Worm (Caenorhabditis elegans) whole organism, young adult: ENCODE measurements around the gene metl-6.

Source experiments
- C17E4.6 ChIP-seq: fragments of 200-800 bp; sonication (Bioruptor generic); IDR thresholded peaks from 2 replicates; pipeline ENCODE4 v1.3.6; 2022; ENCODE audit warnings: missing genetic modification reagents, missing genetic modification characterization, missing compliant biosample characterization
- Y95B8A.8 ChIP-seq: fragments of 200-800 bp; sonication (Bioruptor generic); IDR thresholded peaks from 2 replicates; pipeline ENCODE4 v1.3.6; 2022; ENCODE audit warnings: missing genetic modification reagents, missing genetic modification characterization, missing compliant biosample characterization
- ama-1 ChIP-seq, 3 experiments: fragments of 150-350 bp in 1 of 3; sonication (generic microtip) in 2 of 3; optimal IDR thresholded peaks; 2 replicates each; lab custom pipeline; 2014 to 2018; ENCODE audit warnings: missing biosample characterization in 2 of 3, missing genetic modification characterization in 2 of 3, missing genetic modification reagents in 2 of 3
- cebp-2 ChIP-seq: fragments of 200-800 bp; sonication (Bioruptor generic); IDR thresholded peaks from 2 replicates; pipeline ENCODE4 v1.3.6; 2022; ENCODE audit warnings: missing genetic modification characterization, missing compliant biosample characterization
- chd-7 ChIP-seq: sonication (generic microtip); optimal IDR thresholded peaks from 2 replicates; lab custom pipeline; 2016; ENCODE audit warnings: mild to moderate bottlenecking, missing genetic modification characterization, moderate library complexity, missing compliant biosample characterization
- die-1 ChIP-seq: sonication (generic microtip); optimal IDR thresholded peaks from 2 replicates; lab custom pipeline; 2016; ENCODE audit warnings: missing genotype, mild to moderate bottlenecking, missing genetic modification characterization, missing compliant biosample characterization
- dox-1 ChIP-seq: fragments of 200-800 bp; sonication (Bioruptor generic); IDR thresholded peaks from 2 replicates; pipeline ENCODE4 v1.3.6; 2022; ENCODE audit warnings: missing genetic modification reagents, missing genetic modification characterization, missing compliant biosample characterization
- him-1 ChIP-seq: sonication (generic microtip); optimal IDR thresholded peaks from 2 replicates; lab custom pipeline; 2016; ENCODE audit warnings: missing genotype, missing genetic modification reagents, missing genetic modification characterization, missing compliant biosample characterization
- hlh-12 ChIP-seq: sonication (generic microtip); optimal IDR thresholded peaks from 2 replicates; lab custom pipeline; 2016; ENCODE audit warnings: missing genetic modification characterization, missing compliant biosample characterization
- madf-6 ChIP-seq: fragments of 200-800 bp; sonication (Bioruptor generic); IDR thresholded peaks from 2 replicates; pipeline ENCODE4 v1.3.6; 2022; ENCODE audit warnings: missing genetic modification reagents, missing genetic modification characterization, missing compliant biosample characterization
- mel-28 ChIP-seq: sonication (generic microtip); optimal IDR thresholded peaks from 2 replicates; lab custom pipeline; 2016; ENCODE audit warnings: borderline replicate concordance, mild to moderate bottlenecking, missing genetic modification characterization, missing compliant biosample characterization
- nhr-80 ChIP-seq: sonication (generic microtip); optimal IDR thresholded peaks from 2 replicates; lab custom pipeline; 2016; ENCODE audit warnings: missing genetic modification characterization, missing compliant biosample characterization
- sptf-2 ChIP-seq: fragments of 200-800 bp; sonication (Bioruptor generic); optimal IDR thresholded peaks from 2 replicates; lab custom pipeline; 2018; ENCODE audit warnings: mild to moderate bottlenecking, missing genetic modification characterization, missing compliant biosample characterization
- unc-130 ChIP-seq: sonication (generic microtip); optimal IDR thresholded peaks from 2 replicates; lab custom pipeline; 2016; ENCODE audit warnings: missing genetic modification reagents, missing genetic modification characterization, missing compliant biosample characterization
- xnd-1 ChIP-seq: sonication (generic microtip); optimal IDR thresholded peaks from 2 replicates; lab custom pipeline; 2016; ENCODE audit warnings: missing genotype, missing genetic modification reagents, missing genetic modification characterization, missing compliant biosample characterization
- zim-3 ChIP-seq: sonication (generic microtip); optimal IDR thresholded peaks from 2 replicates; lab custom pipeline; 2017; ENCODE audit warnings: mild to moderate bottlenecking, missing genetic modification characterization, moderate library complexity, missing compliant biosample characterization
- ztf-18 ChIP-seq: sonication (generic microtip); optimal IDR thresholded peaks from 2 replicates; lab custom pipeline; 2016; ENCODE audit warnings: missing genotype, mild to moderate bottlenecking, missing genetic modification characterization, missing compliant biosample characterization

metl-6 gene

DNA sequence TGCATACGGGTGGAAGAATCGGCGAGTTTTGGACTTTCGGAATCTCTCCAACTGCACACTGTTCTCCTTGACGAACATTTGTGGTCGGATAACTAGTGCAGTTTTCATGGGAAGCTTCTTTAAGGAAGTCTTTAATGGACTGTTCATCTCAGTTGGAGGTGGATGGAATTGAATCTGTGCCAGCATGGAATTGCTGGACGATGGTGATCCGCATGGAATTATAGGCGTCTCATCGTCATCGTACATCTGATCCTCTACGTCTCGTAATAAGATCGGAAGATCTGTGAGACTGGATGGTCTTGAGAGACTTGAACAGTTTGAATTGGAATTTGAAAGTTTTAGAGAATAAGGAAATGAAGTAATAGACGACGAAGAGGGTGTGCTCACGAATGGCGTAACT, 48.5 kb downstream of the metl-6 start:
- TF ChIP-seq hlh-12 (tag; lab: Kevin White, UChicago) (no peak), ama-1 (optimal IDR thresholded peaks at IDR 0.05; lab: Kevin White, UChicago) (peak; percentile 5), ama-1 (GFP tag; optimal IDR thresholded peaks at IDR 0.05; lab: Kevin White, UChicago) (no peak)

DNA sequence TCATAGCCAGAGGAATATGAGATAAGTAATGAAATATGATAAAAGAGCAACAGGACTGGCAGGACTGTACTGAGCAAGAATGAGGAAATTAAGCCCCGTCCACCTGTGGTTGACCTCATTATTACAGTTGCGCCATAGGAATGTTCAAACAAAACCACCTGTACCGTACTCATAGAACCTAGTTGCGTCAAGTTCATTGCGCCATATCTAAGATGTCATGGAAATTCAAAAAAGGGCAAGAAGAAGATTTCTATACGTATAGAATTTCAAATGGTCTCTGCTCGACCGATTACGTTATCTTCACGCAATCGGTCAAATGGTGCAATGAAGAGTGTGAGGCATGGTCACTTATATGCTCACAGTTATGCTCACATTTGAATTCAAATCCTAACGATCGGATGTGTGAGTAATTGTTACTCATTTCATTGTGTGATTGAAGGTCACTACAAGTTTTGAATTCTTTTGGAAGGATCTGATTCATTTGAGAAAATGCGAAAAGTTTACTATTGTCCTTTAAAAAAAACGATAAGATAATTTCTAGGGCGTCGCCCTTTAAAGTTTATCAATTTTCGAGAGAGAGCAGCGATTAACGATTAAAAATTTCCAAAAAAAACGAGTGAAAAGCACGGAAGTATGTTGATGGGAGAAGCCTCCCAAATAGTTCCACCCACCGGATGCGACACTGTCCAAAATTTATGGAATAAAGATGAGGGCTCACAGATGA, 49.6 kb downstream of the metl-6 start:
- TF ChIP-seq ama-1 (optimal IDR thresholded peaks at IDR 0.05; lab: Kevin White, UChicago) (no peak), ama-1 (GFP tag; optimal IDR thresholded peaks at IDR 0.05; lab: Kevin White, UChicago) (no peak), C17E4.6 (GFP tag; lab: Robert Waterston, UW) (no peak), chd-7 (tag; lab: Kevin White, UChicago) (no peak), xnd-1 (tag; lab: Kevin White, UChicago) (no peak), cebp-2 (0 out of 2 replicates have a peak, but pooled peaks have one; percentile 63), ztf-18 (tag; lab: Kevin White, UChicago) (no peak), him-1 (no peak), unc-130 (GFP tag; lab: Kevin White, UChicago) (no peak), nhr-80 (tag; lab: Kevin White, UChicago) (peak; percentile 53), sptf-2 (GFP tag; lab: Kevin White, UChicago) (no peak), mel-28 (tag; lab: Kevin White, UChicago) (no peak), madf-6 (GFP tag; lab: Robert Waterston, UW) (no peak), zim-3 (tag; lab: Kevin White, UChicago) (peak; percentile 29), Y95B8A.8 (GFP tag; lab: Robert Waterston, UW) (0 out of 2 replicates have a peak, but pooled peaks have one; percentile 30), dox-1 (GFP tag; lab: Robert Waterston, UW) (peak; percentile 16; the same call in 1 of the 2 replicates), die-1 (no peak)
